Fruit fly (Drosophila melanogaster) whole organism, embryonic: ENCODE results near the gene CG13605.

Source experiments
- Abd-B ChIP-seq: fragments of 200-800 bp; sonication (Bioruptor generic); optimal IDR thresholded peaks from 2 replicates; lab custom pipeline; 2018; ENCODE audit warnings: missing biosample characterization, mild to moderate bottlenecking, missing genetic modification characterization, moderate library complexity
- B-H2 ChIP-seq: fragments of 200-800 bp; sonication (Bioruptor generic); optimal IDR thresholded peaks from 2 replicates; lab custom pipeline; 2018; ENCODE audit warnings: missing biosample characterization, mild to moderate bottlenecking, missing genetic modification characterization
- Bgb ChIP-seq: fragments of 200-800 bp; sonication (Bioruptor generic); IDR thresholded peaks from 2 replicates; pipeline ENCODE4 v1.3.6; 2022; ENCODE audit warnings: missing biosample characterization, missing genetic modification characterization; ENCODE audit not compliant: partially characterized antibody
- CG12236 ChIP-seq: fragments of 200-800 bp; sonication (Bioruptor generic); optimal IDR thresholded peaks from 2 replicates; lab custom pipeline; 2016; ENCODE audit warnings: missing biosample characterization, missing genetic modification characterization
- CG14860 ChIP-seq: fragments of 200-800 bp; sonication (Bioruptor generic); IDR thresholded peaks from 3 replicates; pipeline ENCODE4 v1.3.6; 2022; ENCODE audit warnings: missing biosample characterization, missing genetic modification characterization; ENCODE audit not compliant: partially characterized antibody
- CG15073 ChIP-seq: fragments of 200-800 bp; sonication (Bioruptor generic); optimal IDR thresholded peaks from 2 replicates; lab custom pipeline; 2016; ENCODE audit warnings: missing biosample characterization, missing genetic modification characterization
- CG15696 ChIP-seq: fragments of 200-800 bp; sonication (Bioruptor generic); optimal IDR thresholded peaks from 2 replicates; lab custom pipeline; 2019; ENCODE audit warnings: missing biosample characterization, mild to moderate bottlenecking, missing genetic modification characterization, moderate library complexity
- CG17186 ChIP-seq: fragments of 200-800 bp; sonication (Bioruptor generic); optimal IDR thresholded peaks from 3 replicates; lab custom pipeline; 2017; ENCODE audit warnings: missing biosample characterization, missing genetic modification reagents, missing genetic modification characterization
- CG17361 ChIP-seq: fragments of 200-800 bp; sonication (Bioruptor generic); IDR thresholded peaks from 3 replicates; pipeline ENCODE4 v1.3.6; 2022; ENCODE audit warnings: missing biosample characterization, missing genetic modification characterization
- CG17385 ChIP-seq: fragments of 200-800 bp; sonication (Bioruptor generic); optimal IDR thresholded peaks from 3 replicates; lab custom pipeline; 2018; ENCODE audit warnings: missing biosample characterization, mild to moderate bottlenecking, missing genetic modification characterization
- CG18011 ChIP-seq: fragments of 200-800 bp; sonication (Bioruptor generic); optimal IDR thresholded peaks from 2 replicates; lab custom pipeline; 2017; ENCODE audit warnings: missing biosample characterization, missing genetic modification characterization, mild to moderate bottlenecking, moderate library complexity, missing genotype
- CG18619 ChIP-seq: fragments of 200-800 bp; sonication (Bioruptor generic); optimal IDR thresholded peaks from 3 replicates; lab custom pipeline; 2017; ENCODE audit warnings: missing biosample characterization, mild to moderate bottlenecking, missing genetic modification characterization
- CG3281 ChIP-seq: fragments of 200-800 bp; sonication (Bioruptor generic); optimal IDR thresholded peaks from 3 replicates; lab custom pipeline; 2017; ENCODE audit warnings: missing biosample characterization, mild to moderate bottlenecking, missing genetic modification characterization
- CG34376 ChIP-seq: fragments of 200-800 bp; sonication (Bioruptor generic); optimal IDR thresholded peaks from 2 replicates; lab custom pipeline; 2018; ENCODE audit warnings: missing biosample characterization, mild to moderate bottlenecking, missing genetic modification characterization
- CG34422 ChIP-seq: fragments of 200-800 bp; sonication (Bioruptor generic); IDR thresholded peaks from 3 replicates; pipeline ENCODE4 v1.3.6; 2022; ENCODE audit warnings: missing biosample characterization, missing genetic modification characterization
- CG6683 ChIP-seq: fragments of 200-800 bp; sonication (Bioruptor generic); optimal IDR thresholded peaks from 2 replicates; lab custom pipeline; 2017; ENCODE audit warnings: missing biosample characterization, mild to moderate bottlenecking, missing genetic modification characterization, missing genetic modification reagents
- CG8359 ChIP-seq: fragments of 200-800 bp; sonication (Bioruptor generic); optimal IDR thresholded peaks from 2 replicates; lab custom pipeline; 2017; ENCODE audit warnings: missing biosample characterization, mild to moderate bottlenecking, missing genetic modification characterization, borderline replicate concordance
- CG8924 ChIP-seq: fragments of 200-800 bp; optimal IDR thresholded peaks from 3 replicates; lab custom pipeline; 2019; ENCODE audit warnings: missing biosample characterization, mild to moderate bottlenecking, missing genetic modification characterization, moderate library complexity
- CG9437 ChIP-seq: fragments of 200-800 bp; sonication (Bioruptor generic); optimal IDR thresholded peaks from 2 replicates; lab custom pipeline; 2018; ENCODE audit warnings: missing biosample characterization, mild to moderate bottlenecking, missing genetic modification characterization
- CG9876 ChIP-seq: fragments of 200-800 bp; sonication (Bioruptor generic); optimal IDR thresholded peaks from 2 replicates; lab custom pipeline; 2016; ENCODE audit warnings: missing biosample characterization, missing genetic modification characterization
- Camta ChIP-seq: fragments of 200-800 bp; sonication (Bioruptor generic); optimal IDR thresholded peaks from 2 replicates; lab custom pipeline; 2016; ENCODE audit warnings: missing biosample characterization, missing genetic modification characterization
- Dfd ChIP-seq, 2 experiments: fragments of >200 bp; optimal IDR thresholded peaks; 2 replicates each; lab custom pipeline; 2017; ENCODE audit warnings: missing biosample characterization in 2 of 2, missing genetic modification characterization in 2 of 2
- Dip2 ChIP-seq: fragments of 200-800 bp; sonication (Bioruptor generic); IDR thresholded peaks from 2 replicates; pipeline ENCODE4 v1.3.6; 2022; ENCODE audit warnings: missing biosample characterization, missing genetic modification characterization
- HLH4C ChIP-seq: fragments of 200-800 bp; sonication (Bioruptor generic); IDR thresholded peaks from 3 replicates; pipeline ENCODE4 v1.3.6; 2022; ENCODE audit warnings: missing biosample characterization, missing genetic modification characterization; ENCODE audit not compliant: partially characterized antibody
- Nf-YC ChIP-seq: fragments of 200-800 bp; optimal IDR thresholded peaks from 3 replicates; lab custom pipeline; 2019; ENCODE audit warnings: missing biosample characterization, mild to moderate bottlenecking, missing genetic modification characterization, moderate library complexity
- Rfx ChIP-seq: fragments of 200-800 bp; sonication (Bioruptor generic); IDR thresholded peaks from 2 replicates; pipeline ENCODE4 v1.3.6; 2022; ENCODE audit warnings: missing biosample characterization, missing genetic modification characterization
- Sin3A ChIP-seq: fragments of >200 bp; optimal IDR thresholded peaks from 2 replicates; lab custom pipeline; 2018
- YL-1 ChIP-seq: fragments of 200-800 bp; sonication (Bioruptor generic); optimal IDR thresholded peaks from 3 replicates; lab custom pipeline; 2017; ENCODE audit warnings: missing biosample characterization, mild to moderate bottlenecking, missing genetic modification characterization
- ac ChIP-seq: fragments of 200-800 bp; sonication (Bioruptor generic); optimal IDR thresholded peaks from 3 replicates; lab custom pipeline; 2017; ENCODE audit warnings: missing biosample characterization, mild to moderate bottlenecking, missing genetic modification characterization
- ap ChIP-seq: fragments of 200-800 bp; sonication (Bioruptor generic); IDR thresholded peaks from 2 replicates; pipeline ENCODE4 v1.3.6; 2022; ENCODE audit warnings: missing biosample characterization, missing genetic modification characterization
- ase ChIP-seq: fragments of 200-800 bp; sonication (Bioruptor generic); IDR thresholded peaks from 3 replicates; pipeline ENCODE4 v1.3.6; 2022; ENCODE audit warnings: missing biosample characterization, missing genetic modification characterization
- bsh ChIP-seq, 2 experiments: fragments of 200-800 bp; sonication (Bioruptor generic); optimal IDR thresholded peaks; 2 replicates each; lab custom pipeline; 2017 to 2018; ENCODE audit warnings: mild to moderate bottlenecking in 2 of 2, missing biosample characterization in 2 of 2, missing genetic modification characterization in 2 of 2, moderate library complexity in 1 of 2
- emc ChIP-seq: fragments of 200-800 bp; sonication (Bioruptor generic); optimal IDR thresholded peaks from 2 replicates; lab custom pipeline; 2016; ENCODE audit warnings: missing biosample characterization, missing genetic modification characterization
- fu2 ChIP-seq: fragments of 200-800 bp; sonication (Bioruptor generic); optimal IDR thresholded peaks from 2 replicates; lab custom pipeline; 2016; ENCODE audit warnings: missing biosample characterization, missing genetic modification characterization
- jing ChIP-seq: fragments of 200-800 bp; sonication (Bioruptor generic); optimal IDR thresholded peaks from 2 replicates; lab custom pipeline; 2018; ENCODE audit warnings: missing biosample characterization, mild to moderate bottlenecking, missing genetic modification characterization
- kah ChIP-seq: fragments of 200-800 bp; sonication (Bioruptor generic); optimal IDR thresholded peaks from 2 replicates; lab custom pipeline; 2018; ENCODE audit warnings: missing biosample characterization, mild to moderate bottlenecking, missing genetic modification characterization
- kay ChIP-seq: fragments of 200-800 bp; sonication (Bioruptor generic); optimal IDR thresholded peaks from 2 replicates; lab custom pipeline; 2016; ENCODE audit warnings: missing biosample characterization, missing genetic modification characterization
- lmd ChIP-seq: fragments of 200-800 bp; sonication (Bioruptor generic); IDR thresholded peaks from 2 replicates; pipeline ENCODE4 v1.3.6; 2022; ENCODE audit warnings: missing biosample characterization, missing genetic modification characterization
- lola ChIP-seq, 3 experiments: fragments of >200 bp in 2 of 3; fragments of 200-800 bp in 1 of 3; sonication (Bioruptor generic) in 1 of 3; optimal IDR thresholded peaks; 2 replicates each; lab custom pipeline; 2017 to 2019; ENCODE audit warnings: missing biosample characterization in 3 of 3, missing genetic modification characterization in 3 of 3, mild to moderate bottlenecking in 1 of 3, moderate library complexity in 1 of 3
- mirr ChIP-seq: fragments of 200-800 bp; sonication (Bioruptor generic); optimal IDR thresholded peaks from 3 replicates; lab custom pipeline; 2018; ENCODE audit warnings: missing biosample characterization, mild to moderate bottlenecking, missing genetic modification characterization
- row ChIP-seq: fragments of 200-800 bp; sonication (Bioruptor generic); IDR thresholded peaks from 3 replicates; pipeline ENCODE4 v1.3.6; 2022; ENCODE audit warnings: missing biosample characterization, missing genetic modification characterization
- sens ChIP-seq: fragments of 200-800 bp; sonication (Bioruptor generic); peaks from one replicate; lab custom pipeline; 2016; ENCODE audit warnings: missing biosample characterization, missing genetic modification characterization
- seq ChIP-seq: fragments of 200-800 bp; sonication (Bioruptor generic); IDR thresholded peaks from 2 replicates; pipeline ENCODE4 v1.3.6; 2022; ENCODE audit warnings: missing biosample characterization, missing genetic modification characterization
- slbo ChIP-seq: fragments of 200-800 bp; sonication (Bioruptor generic); IDR thresholded peaks from 2 replicates; pipeline ENCODE4 v1.3.6; 2022; ENCODE audit warnings: missing biosample characterization, missing genetic modification characterization
- sna ChIP-seq: fragments of 200-800 bp; sonication (Bioruptor generic); IDR thresholded peaks from 2 replicates; pipeline ENCODE4 v1.3.6; 2022; ENCODE audit warnings: missing biosample characterization, missing genetic modification characterization; ENCODE audit not compliant: partially characterized antibody
- vfl ChIP-seq: fragments of 200-800 bp; sonication (Bioruptor generic); optimal IDR thresholded peaks from 2 replicates; lab custom pipeline; 2016; ENCODE audit warnings: missing biosample characterization, missing genetic modification characterization
- yki ChIP-seq: fragments of >200 bp; optimal IDR thresholded peaks from 3 replicates; lab custom pipeline; 2018
- zen ChIP-seq: fragments of 200-800 bp; sonication (Bioruptor generic); optimal IDR thresholded peaks from 3 replicates; lab custom pipeline; 2018; ENCODE audit warnings: missing biosample characterization, mild to moderate bottlenecking, missing genetic modification characterization, moderate library complexity
- zen2 ChIP-seq: fragments of 200-800 bp; sonication (Bioruptor generic); IDR thresholded peaks from 3 replicates; pipeline ENCODE4 v1.3.6; 2022; ENCODE audit warnings: missing biosample characterization, missing genetic modification characterization; ENCODE audit not compliant: partially characterized antibody

The CG13605 gene

DNA sequence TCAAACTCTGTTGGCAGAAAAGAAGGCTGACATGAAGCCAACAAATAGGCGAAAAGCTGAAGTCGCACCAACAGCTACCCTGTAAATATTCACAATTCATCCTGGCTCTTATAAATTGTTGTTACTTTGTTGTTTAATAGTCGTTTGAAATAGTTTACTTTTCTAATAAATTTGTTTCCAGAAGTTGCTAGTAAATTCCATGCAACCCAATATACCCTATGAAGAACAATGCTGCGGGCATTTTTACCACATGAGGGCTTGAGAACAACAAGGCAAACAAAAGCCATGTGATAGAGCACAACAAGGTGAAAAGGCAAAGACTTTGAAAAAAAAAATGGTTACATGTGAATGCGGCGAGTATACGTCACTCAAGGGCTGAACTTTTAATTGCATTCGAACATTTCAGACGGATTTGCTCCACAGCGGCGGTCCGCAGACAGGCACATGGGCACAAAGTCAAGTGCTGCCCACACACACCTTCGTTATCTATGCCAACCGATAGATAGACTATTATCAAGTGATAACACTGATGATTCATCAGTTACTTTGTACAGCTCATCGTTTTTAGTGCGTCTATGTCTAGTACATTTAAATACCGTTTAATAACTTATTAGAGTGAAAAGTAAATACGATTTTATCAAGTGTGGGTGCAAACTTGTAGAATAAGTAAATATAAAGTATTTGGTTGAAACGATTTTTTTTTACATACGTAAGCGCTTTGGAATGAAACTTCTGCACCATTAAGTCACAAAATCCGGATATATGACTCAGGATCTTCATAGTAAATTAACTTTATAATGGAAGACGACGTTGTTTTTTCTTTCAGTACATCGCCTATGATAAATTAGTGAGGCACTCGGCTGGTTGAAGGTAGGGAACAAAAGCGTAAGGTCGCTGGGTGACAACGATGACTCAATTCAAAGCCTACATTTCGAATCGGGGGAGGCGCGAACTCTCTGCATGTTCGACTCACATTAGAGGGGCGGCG, 12.9 kb downstream of the CG13605 start (continued):
- TF ChIP-seq CG18619, result peak; percentile 72
- peak; percentile 69 for TF ChIP-seq fu2
- TF ChIP-seq CG6683 (GFP tag; lab: Kevin White, UChicago), result no peak
- TF ChIP-seq sens, result peak; percentile 96
- peak; percentile 95 for TF ChIP-seq slbo
- peak; percentile 50 for TF ChIP-seq zen
- no peak for TF ChIP-seq CG34376 (GFP tag; lab: Kevin White, UChicago)
- TF ChIP-seq kay (GFP tag; lab: Kevin White, UChicago), result peak; percentile 78
- TF ChIP-seq vfl (GFP tag; lab: Kevin White, UChicago), result peak; percentile 23
- peak; percentile 17 to 87 for TF ChIP-seq bsh (GFP tag; optimal IDR thresholded peaks at IDR 0.05; lab: Kevin White, UChicago)
- no peak for TF ChIP-seq CG15696 (tag; lab: Kevin White, UChicago)
- TF ChIP-seq CG34422 (GFP tag; lab: Robert Waterston, UW), result peak; percentile 89
- TF ChIP-seq CG9876 (GFP tag; lab: Kevin White, UChicago), result peak; percentile 72
- TF ChIP-seq Nf-YC (tag; lab: Kevin White, UChicago), result no peak
- peak; percentile 89 for TF ChIP-seq Rfx (GFP tag; lab: Robert Waterston, UW)
- TF ChIP-seq CG9437, result peak; percentile 26
- TF ChIP-seq CG17186 (GFP tag; lab: Kevin White, UChicago), result no peak
- peak; percentile 75 for TF ChIP-seq ase (GFP tag; lab: Robert Waterston, UW)
- TF ChIP-seq Dip2, result no peak
- TF ChIP-seq YL-1 (GFP tag; lab: Kevin White, UChicago), result no peak
- TF ChIP-seq Sin3A, result no peak
- TF ChIP-seq CG8924 (tag; lab: Kevin White, UChicago), result peak; percentile 72
- peak; percentile 26 for TF ChIP-seq mirr (GFP tag; lab: Kevin White, UChicago)
- TF ChIP-seq B-H2, result no peak
- no peak for TF ChIP-seq HLH4C (GFP tag; lab: Robert Waterston, UW)
- no peak for TF ChIP-seq CG14860 (GFP tag; lab: Robert Waterston, UW)
- peak; percentile 87 for TF ChIP-seq lmd (GFP tag; lab: Robert Waterston, UW)
- peak; percentile 64 for TF ChIP-seq CG18011 (GFP tag; lab: Kevin White, UChicago)
- peak; percentile 74 for TF ChIP-seq ap (GFP tag; lab: Robert Waterston, UW)
- peak; percentile 16 for TF ChIP-seq ac
- peak; percentile 65 for TF ChIP-seq CG17385 (GFP tag; lab: Kevin White, UChicago)
- no peak for TF ChIP-seq sna (GFP tag; lab: Robert Waterston, UW)
- TF ChIP-seq emc (GFP tag; lab: Kevin White, UChicago), result peak; percentile 64
- TF ChIP-seq CG15073, result no peak
- TF ChIP-seq CG8359 (GFP tag; lab: Kevin White, UChicago), result no peak
- peak; percentile 85 for TF ChIP-seq seq
- TF ChIP-seq Camta (GFP tag; lab: Kevin White, UChicago), result peak; percentile 84
- no peak for TF ChIP-seq Dfd (GFP tag; optimal IDR thresholded peaks at IDR 0.05; lab: Kevin White, UChicago)
- TF ChIP-seq CG12236 (GFP tag; lab: Kevin White, UChicago), result peak; percentile 33
- no peak for TF ChIP-seq Bgb
- TF ChIP-seq lola (GFP tag; optimal IDR thresholded peaks at IDR 0.05; lab: Kevin White, UChicago), result peak in 1 of 3 experiments; percentile 52
- peak; percentile 80 for TF ChIP-seq Abd-B (GFP tag; lab: Kevin White, UChicago)
- peak; percentile 72 for TF ChIP-seq jing (GFP tag; lab: Kevin White, UChicago)
- TF ChIP-seq kah, result no peak
- TF ChIP-seq CG3281 (GFP tag; lab: Kevin White, UChicago), result peak; percentile 67
- no peak for TF ChIP-seq zen2 (GFP tag; lab: Robert Waterston, UW)
- no peak for TF ChIP-seq yki (lab: Kevin White, UChicago)
- peak; percentile 51 for TF ChIP-seq CG17361 (GFP tag; lab: Robert Waterston, UW)
- peak; percentile 94 for TF ChIP-seq row (GFP tag; lab: Robert Waterston, UW)
